Worm (Caenorhabditis elegans): ENCODE measurements around the gene ptd-2.

The ptd-2 gene

ce11 chrV:9220444-9220843, 29.6 kb upstream of the ptd-2 start (continued):
- TF ChIP-seq nhr-6 (tag; optimal IDR thresholded peaks at IDR 0.05) (peak; percentile 64), mdl-1 (tag; optimal IDR thresholded peaks at IDR 0.05) (no peak), ces-1 (GFP tag; optimal IDR thresholded peaks at IDR 0.05) (no peak), dmd-8 (GFP tag; IDR thresholded peaks at IDR 0.05) (no peak), nhr-11 (tag; optimal IDR thresholded peaks at IDR 0.05) (no peak), hif-1 (tag; optimal IDR thresholded peaks at IDR 0.05) (no peak), nhr-25 (tag; optimal IDR thresholded peaks at IDR 0.05; ENCODE audit: borderline replicate concordance, insufficient read depth) (no peak), lin-39 (tag; optimal IDR thresholded peaks at IDR 0.05) (no peak), daf-19 (GFP tag; conservative IDR thresholded peaks at IDR 0.05) (no peak), attf-4 (tag; optimal IDR thresholded peaks at IDR 0.05) (no peak), lir-3 (tag; optimal IDR thresholded peaks at IDR 0.05) (no peak), mep-1 (tag; optimal IDR thresholded peaks at IDR 0.05) (peak; percentile 39), F26F4.8 (GFP tag; conservative IDR thresholded peaks at IDR 0.05) (no peak), nhr-41 (GFP tag; IDR thresholded peaks at IDR 0.05) (no peak), F49E8.2 (tag; optimal IDR thresholded peaks at IDR 0.05; ENCODE audit: borderline replicate concordance) (no peak), ztf-7 (tag; optimal IDR thresholded peaks at IDR 0.05) (no peak), lin-38 (GFP tag; IDR thresholded peaks at IDR 0.05) (peak; percentile 92), tra-1 (GFP tag; IDR thresholded peaks at IDR 0.05) (no peak)

ce11 chrV:9221566-9221965, 28.5 kb upstream of the ptd-2 start, which contains the start of gene grd-6:
grd-6 (plus strand) TSS chrV:9221866.
- TF ChIP-seq sdz-12 (GFP tag; optimal IDR thresholded peaks at IDR 0.05) (no peak), php-3 (GFP tag; IDR thresholded peaks at IDR 0.05) (no peak)

ce11 chrV:9222819-9223218, 27.2 kb upstream of the ptd-2 start:
- TF ChIP-seq dve-1 (tag; optimal IDR thresholded peaks at IDR 0.05; ENCODE audit: insufficient read depth): no peak
- no peak for TF ChIP-seq nhr-102 (tag; optimal IDR thresholded peaks at IDR 0.05)
- no peak for TF ChIP-seq R02D3.7 (tag; optimal IDR thresholded peaks at IDR 0.05)
- TF ChIP-seq unc-39 (tag; optimal IDR thresholded peaks at IDR 0.05): no peak
- peak; percentile 72; the same call in 1 of the 2 replicates for TF ChIP-seq set-16 (GFP tag; IDR thresholded peaks at IDR 0.05)
- TF ChIP-seq nhr-42 (GFP tag; IDR thresholded peaks at IDR 0.05): no peak
- no peak for TF ChIP-seq zfp-2 (tag; optimal IDR thresholded peaks at IDR 0.05)
- TF ChIP-seq lin-38 (GFP tag; IDR thresholded peaks at IDR 0.05): no peak
- TF ChIP-seq cey-2 (tag; optimal IDR thresholded peaks at IDR 0.05; ENCODE audit: borderline replicate concordance, insufficient read depth): no peak
- TF ChIP-seq lsy-2 (tag; optimal IDR thresholded peaks at IDR 0.05): no peak
- peak; percentile 38; the same call in 1 of the 2 replicates for TF ChIP-seq egl-43 (GFP tag; IDR thresholded peaks at IDR 0.05)
- TF ChIP-seq pha-4 (GFP tag; IDR thresholded peaks at IDR 0.05): no peak
- TF ChIP-seq pha-4 (tag; optimal IDR thresholded peaks at IDR 0.05): no peak

- TF ChIP-seq mxl-2 (GFP tag; conservative IDR thresholded peaks at IDR 0.05): no peak
- TF ChIP-seq aha-1 (tag): peak; percentile 95
- TF ChIP-seq daf-19 (GFP tag; conservative IDR thresholded peaks at IDR 0.05): no peak
- no peak for TF ChIP-seq sdz-12 (GFP tag; optimal IDR thresholded peaks at IDR 0.05)
These were observed 25.7 kb upstream of the ptd-2 start for ce11 chrV:9224377-9224776.

- no peak for TF ChIP-seq egl-43 (GFP tag; IDR thresholded peaks at IDR 0.05)
- TF ChIP-seq nhr-48 (tag; optimal IDR thresholded peaks at IDR 0.05): peak; percentile 33
These were observed 25.1 kb upstream of the ptd-2 start for ce11 chrV:9224981-9225380.

Measured in whole organism, L4 larva.